Fruit fly (Drosophila melanogaster): ENCODE measurements around the gene Ge-1.

- TF ChIP-seq CG8478 (optimal IDR thresholded peaks at IDR 0.05) (no peak), CTCF (optimal IDR thresholded peaks at IDR 0.05) (no peak)
Observed at dm6 chr2L:11123499-11123898, 22.8 kb upstream of the Ge-1 start, which contains the start of the genes Csl4 and Nup160.
